Fruit fly (Drosophila melanogaster) whole organism, wandering third instar larva: ENCODE data around the gene CG12531.

Source experiments
- CG9705 ChIP-seq: fragments of 200-800 bp; sonication (Bioruptor generic); optimal IDR thresholded peaks from 2 replicates; lab custom pipeline; 2018; ENCODE audit warnings: missing biosample characterization, mild to moderate bottlenecking, missing genetic modification characterization
- h ChIP-seq: fragments of 200-800 bp; sonication (Bioruptor generic); optimal IDR thresholded peaks from 3 replicates; lab custom pipeline; 2016; ENCODE audit warnings: missing biosample characterization, mild to moderate bottlenecking, missing genetic modification characterization
- usp ChIP-seq: fragments of >200 bp; optimal IDR thresholded peaks from 2 replicates; lab custom pipeline; 2017; ENCODE audit warnings: missing biosample characterization, missing genetic modification characterization

DNA sequence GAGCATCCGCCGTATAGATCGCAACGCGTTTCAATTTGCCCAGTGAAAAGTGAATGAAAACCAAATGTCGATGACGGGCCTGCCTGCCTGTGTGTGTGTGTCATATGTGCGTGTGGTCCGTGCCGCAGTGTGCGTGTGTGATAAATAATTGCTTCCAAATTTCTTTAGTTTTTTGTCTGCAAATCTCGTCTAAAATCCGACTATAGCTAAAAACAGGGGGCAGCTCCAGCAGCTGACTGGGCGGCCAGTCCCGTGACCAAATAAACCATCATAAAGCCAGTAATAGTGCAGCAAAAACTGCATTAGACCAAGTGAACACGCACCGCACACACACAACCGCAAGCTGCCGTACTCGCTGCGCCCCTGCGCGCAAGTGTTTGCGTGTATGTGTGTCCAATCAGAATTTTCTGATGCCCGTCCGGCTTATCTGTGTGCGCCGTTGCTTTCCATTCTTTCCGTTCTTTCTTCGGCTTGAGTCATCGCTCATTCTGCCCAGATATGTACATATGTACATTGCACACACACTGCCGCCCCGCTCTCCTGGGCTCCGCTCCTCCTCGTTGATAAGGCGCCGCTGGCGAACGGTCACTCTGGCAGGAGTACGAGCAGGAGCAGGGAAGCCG, 21.4 kb upstream of the CG12531 start:
- TF ChIP-seq CG9705 (GFP tag; lab: Kevin White, UChicago): peak; percentile 48
- TF ChIP-seq h (GFP tag; lab: Kevin White, UChicago): peak; percentile 38
- no peak for TF ChIP-seq usp (GFP tag; lab: Kevin White, UChicago)
